Fruit fly (Drosophila melanogaster): Measurements from ENCODE around the gene CG3457.
A peak's percentile ranks its signal among the peaks of the same experiment; 100 is the strongest.

dm6 chrX:2178802-2179201 lies 8.8 kb upstream of the CG3457 start, which contains the start of gene Cyp4ae1:
- TF ChIP-seq tj (GFP tag; optimal IDR thresholded peaks at IDR 0.05) (no peak), kay (GFP tag; ENCODE audit: borderline replicate concordance) (no peak), Mnt (GFP tag; optimal IDR thresholded peaks at IDR 0.05) (peak; percentile 16), CG5204 (GFP tag; optimal IDR thresholded peaks at IDR 0.05) (no peak), CG1620 (GFP tag; optimal IDR thresholded peaks at IDR 0.05) (no peak), Hr96 (GFP tag; optimal IDR thresholded peaks at IDR 0.05) (no peak), ovo (GFP tag; optimal IDR thresholded peaks at IDR 0.05) (no peak), cnc (optimal IDR thresholded peaks at IDR 0.05) (no peak), bab1 (GFP tag; optimal IDR thresholded peaks at IDR 0.05) (no peak), toe (GFP tag; optimal IDR thresholded peaks at IDR 0.05) (no peak)

Data from whole organism, adult.